Fruit fly (Drosophila melanogaster) Kc167 (cell line): ENCODE measurements around the gene CG3603.

Experiments used
- h ChIP-seq: fragments of >200 bp; optimal IDR thresholded peaks from 3 replicates; lab custom pipeline; 2018; ENCODE audit warnings: missing external identifiers
- insv ChIP-seq: fragments of >200 bp; optimal IDR thresholded peaks from 3 replicates; lab custom pipeline; 2018; ENCODE audit warnings: missing external identifiers

- TF ChIP-seq insv (lab: Kevin White, UChicago) (no peak), h (lab: Kevin White, UChicago) (no peak)
Measured at dm6 chrX:2946794-2947193, 1.0 kb upstream of the CG3603 start, which contains the start of gene CG17959.
